Fruit fly (Drosophila melanogaster) whole organism, embryonic: Measurements from ENCODE around the gene CG6126.

ENCODE experiments used
- Awh ChIP-seq: fragments of 200-800 bp; sonication (Bioruptor generic); IDR thresholded peaks from 2 replicates; pipeline ENCODE4, ENCODE4 v1.3.6; 2022; ENCODE audit warnings: missing biosample characterization, missing genetic modification characterization
- CG12155 ChIP-seq: fragments of 200-800 bp; sonication (Bioruptor generic); optimal IDR thresholded peaks from 3 replicates; lab custom pipeline; 2016; ENCODE audit warnings: missing biosample characterization, missing genetic modification characterization
- CG12219 ChIP-seq: fragments of 200-800 bp; sonication (Bioruptor generic); optimal IDR thresholded peaks from 3 replicates; lab custom pipeline; 2018; ENCODE audit warnings: missing biosample characterization, mild to moderate bottlenecking, missing genetic modification characterization
- CG12299 ChIP-seq: fragments of 200-800 bp; sonication (Bioruptor generic); optimal IDR thresholded peaks from 2 replicates; lab custom pipeline; 2018; ENCODE audit warnings: missing biosample characterization, mild to moderate bottlenecking, missing genetic modification characterization
- CG13894 ChIP-seq: fragments of 200-800 bp; sonication (Bioruptor generic); optimal IDR thresholded peaks from 3 replicates; lab custom pipeline; 2018; ENCODE audit warnings: missing biosample characterization, mild to moderate bottlenecking, missing genetic modification characterization, moderate library complexity
- CG14050 ChIP-seq: fragments of 200-800 bp; sonication (Bioruptor generic); IDR thresholded peaks from 3 replicates; pipeline ENCODE4 v1.3.6; 2022; ENCODE audit warnings: missing biosample characterization, missing genetic modification characterization
- CG15479 ChIP-seq: fragments of 200-800 bp; sonication (Bioruptor generic); optimal IDR thresholded peaks from 3 replicates; lab custom pipeline; 2019; ENCODE audit warnings: missing biosample characterization, mild to moderate bottlenecking, missing genetic modification characterization, moderate library complexity
- CG15514 ChIP-seq: fragments of 200-800 bp; sonication (Bioruptor generic); optimal IDR thresholded peaks from 3 replicates; lab custom pipeline; 2017; ENCODE audit warnings: missing biosample characterization, missing genetic modification characterization, mild to moderate bottlenecking, moderate library complexity, missing genetic modification reagents
- CG16815 ChIP-seq: fragments of 200-800 bp; sonication (Bioruptor generic); optimal IDR thresholded peaks from 3 replicates; lab custom pipeline; 2017; ENCODE audit warnings: missing biosample characterization, mild to moderate bottlenecking, missing genetic modification characterization
- CG16863 ChIP-seq: fragments of 200-800 bp; sonication (Bioruptor generic); optimal IDR thresholded peaks from 3 replicates; lab custom pipeline; 2016; ENCODE audit warnings: missing biosample characterization, missing genetic modification characterization
- CG2678 ChIP-seq: fragments of 200-800 bp; sonication (Bioruptor generic); optimal IDR thresholded peaks from 3 replicates; lab custom pipeline; 2019; ENCODE audit warnings: missing biosample characterization, mild to moderate bottlenecking, missing genetic modification characterization, moderate library complexity
- CG31441 ChIP-seq: fragments of 200-800 bp; sonication (Bioruptor generic); IDR thresholded peaks from 2 replicates; pipeline ENCODE4 v1.3.6; 2022; ENCODE audit warnings: missing biosample characterization, missing genetic modification characterization
- CG32532 ChIP-seq: fragments of 200-800 bp; sonication (Bioruptor generic); IDR thresholded peaks from 2 replicates; pipeline ENCODE4 v1.3.6; 2022; ENCODE audit warnings: missing biosample characterization, missing genetic modification characterization
- CG6254 ChIP-seq: fragments of 200-800 bp; sonication (Bioruptor generic); optimal IDR thresholded peaks from 3 replicates; lab custom pipeline; 2017; ENCODE audit warnings: mild to moderate bottlenecking, missing biosample characterization, missing genetic modification reagents, missing genetic modification characterization
- CG6813 ChIP-seq: fragments of 200-800 bp; sonication (Bioruptor generic); optimal IDR thresholded peaks from 2 replicates; lab custom pipeline; 2017; ENCODE audit warnings: missing biosample characterization, missing genetic modification characterization, mild to moderate bottlenecking, moderate library complexity, missing genetic modification reagents
- CG7556 ChIP-seq: fragments of 200-800 bp; sonication (Bioruptor generic); optimal IDR thresholded peaks from 2 replicates; lab custom pipeline; 2017; ENCODE audit warnings: missing biosample characterization, mild to moderate bottlenecking, missing genetic modification characterization
- CG8478 ChIP-seq: fragments of >200 bp; optimal IDR thresholded peaks from 2 replicates; lab custom pipeline; 2018
- CG8765 ChIP-seq: fragments of 200-800 bp; sonication (Bioruptor generic); IDR thresholded peaks from 2 replicates; pipeline ENCODE4 v1.3.6; 2022; ENCODE audit warnings: missing biosample characterization, missing genetic modification characterization
- CG8924 ChIP-seq: fragments of 200-800 bp; optimal IDR thresholded peaks from 3 replicates; lab custom pipeline; 2019; ENCODE audit warnings: missing biosample characterization, mild to moderate bottlenecking, missing genetic modification characterization, moderate library complexity
- CG9437 ChIP-seq: fragments of 200-800 bp; sonication (Bioruptor generic); optimal IDR thresholded peaks from 2 replicates; lab custom pipeline; 2018; ENCODE audit warnings: missing biosample characterization, mild to moderate bottlenecking, missing genetic modification characterization
- CG9817 ChIP-seq: fragments of 200-800 bp; sonication (Bioruptor generic); optimal IDR thresholded peaks from 2 replicates; lab custom pipeline; 2018; ENCODE audit warnings: missing biosample characterization, mild to moderate bottlenecking, missing genetic modification characterization, moderate library complexity
- CrebB ChIP-seq: fragments of 200-800 bp; sonication (Bioruptor generic); optimal IDR thresholded peaks from 3 replicates; lab custom pipeline; 2018; ENCODE audit warnings: missing biosample characterization, mild to moderate bottlenecking, missing genetic modification characterization
- D ChIP-seq, 2 experiments: fragments of 200-800 bp in 1 of 2; fragments of >200 bp in 1 of 2; sonication (Bioruptor generic) in 1 of 2; optimal IDR thresholded peaks; 2 replicates in 1 of 2; 3 replicates in 1 of 2; lab custom pipeline; 2017; ENCODE audit warnings: mild to moderate bottlenecking in 1 of 2, missing biosample characterization in 1 of 2, missing genetic modification characterization in 1 of 2, missing genetic modification reagents in 1 of 2
- Dip3 ChIP-seq: fragments of 200-800 bp; sonication (Bioruptor generic); optimal IDR thresholded peaks from 3 replicates; lab custom pipeline; 2016; ENCODE audit warnings: missing biosample characterization, missing genetic modification characterization
- Drgx ChIP-seq: fragments of 200-800 bp; sonication (Bioruptor generic); IDR thresholded peaks from 2 replicates; pipeline ENCODE4 v1.3.6; 2022; ENCODE audit warnings: missing biosample characterization, missing genetic modification characterization
- HHEX ChIP-seq: fragments of 200-800 bp; sonication (Bioruptor generic); optimal IDR thresholded peaks from 3 replicates; lab custom pipeline; 2017; ENCODE audit warnings: missing biosample characterization, mild to moderate bottlenecking, missing genetic modification characterization, missing genetic modification reagents
- HmgD ChIP-seq: fragments of 200-800 bp; sonication (Bioruptor generic); optimal IDR thresholded peaks from 3 replicates; lab custom pipeline; 2016; ENCODE audit warnings: missing biosample characterization, missing genetic modification characterization
- Hsf ChIP-seq: fragments of 200-800 bp; sonication (Bioruptor generic); optimal IDR thresholded peaks from 3 replicates; lab custom pipeline; 2016; ENCODE audit warnings: missing biosample characterization, missing genetic modification characterization
- MESR4 ChIP-seq: fragments of 200-800 bp; sonication (Bioruptor generic); optimal IDR thresholded peaks from 2 replicates; lab custom pipeline; 2018; ENCODE audit warnings: missing biosample characterization, mild to moderate bottlenecking, missing genetic modification characterization, moderate library complexity
- Nf-YB ChIP-seq: fragments of 200-800 bp; sonication (Bioruptor generic); optimal IDR thresholded peaks from 3 replicates; lab custom pipeline; 2019; ENCODE audit warnings: missing biosample characterization, mild to moderate bottlenecking, missing genetic modification characterization, moderate library complexity
- NfI ChIP-seq: fragments of 200-800 bp; sonication (Bioruptor generic); optimal IDR thresholded peaks from 3 replicates; lab custom pipeline; 2018; ENCODE audit warnings: missing biosample characterization, mild to moderate bottlenecking, missing genetic modification characterization, moderate library complexity
- Sox100B ChIP-seq: fragments of 200-800 bp; sonication (Bioruptor generic); optimal IDR thresholded peaks from 3 replicates; lab custom pipeline; 2018; ENCODE audit warnings: missing biosample characterization, mild to moderate bottlenecking, missing genetic modification characterization
- amos ChIP-seq: fragments of 200-800 bp; sonication (Bioruptor generic); IDR thresholded peaks from 2 replicates; pipeline ENCODE4 v1.3.6; 2022; ENCODE audit warnings: missing biosample characterization, missing genetic modification characterization; ENCODE audit not compliant: partially characterized antibody
- ato ChIP-seq: fragments of 200-800 bp; sonication (Bioruptor generic); IDR thresholded peaks from 2 replicates; pipeline ENCODE4 v1.3.6; 2022; ENCODE audit warnings: missing biosample characterization, missing genetic modification characterization; ENCODE audit not compliant: partially characterized antibody
- cg ChIP-seq: fragments of 200-800 bp; sonication (Bioruptor generic); optimal IDR thresholded peaks from 3 replicates; lab custom pipeline; 2019; ENCODE audit warnings: missing biosample characterization, mild to moderate bottlenecking, missing genetic modification characterization, moderate library complexity
- chif ChIP-seq, 2 experiments: fragments of 200-800 bp; sonication (Bioruptor generic); optimal IDR thresholded peaks; 3 replicates each; lab custom pipeline; 2016; ENCODE audit warnings: missing biosample characterization in 2 of 2, missing genetic modification characterization in 2 of 2
- fd96Cb ChIP-seq: fragments of 200-800 bp; sonication (Bioruptor generic); optimal IDR thresholded peaks from 2 replicates; lab custom pipeline; 2018; ENCODE audit warnings: missing biosample characterization, mild to moderate bottlenecking, missing genetic modification characterization, moderate library complexity
- gce ChIP-seq: fragments of 200-800 bp; sonication (Bioruptor generic); IDR thresholded peaks from 3 replicates; pipeline ENCODE4 v1.3.6; 2022; ENCODE audit warnings: missing biosample characterization, missing genetic modification characterization
- hkb ChIP-seq, 2 experiments: fragments of 200-800 bp in 1 of 2; fragments of >200 bp in 1 of 2; sonication (Bioruptor generic) in 1 of 2; IDR thresholded peaks in 1 of 2; optimal IDR thresholded peaks in 1 of 2; 2 replicates each; pipeline versions ENCODE4 v1.3.6 to Lab custom; 2017 to 2022; ENCODE audit warnings: missing biosample characterization in 1 of 2, missing genetic modification characterization in 1 of 2
- inv ChIP-seq: fragments of 200-800 bp; sonication (Bioruptor generic); IDR thresholded peaks from 2 replicates; pipeline ENCODE4 v1.3.6; 2022; ENCODE audit warnings: missing biosample characterization, missing genetic modification characterization; ENCODE audit not compliant: partially characterized antibody
- jing ChIP-seq: fragments of 200-800 bp; sonication (Bioruptor generic); optimal IDR thresholded peaks from 2 replicates; lab custom pipeline; 2018; ENCODE audit warnings: missing biosample characterization, mild to moderate bottlenecking, missing genetic modification characterization
- kay ChIP-seq: fragments of 200-800 bp; sonication (Bioruptor generic); optimal IDR thresholded peaks from 2 replicates; lab custom pipeline; 2016; ENCODE audit warnings: missing biosample characterization, missing genetic modification characterization
- lov ChIP-seq, 2 experiments: fragments of 200-800 bp in 1 of 2; fragments of >200 bp in 1 of 2; sonication (Bioruptor generic) in 1 of 2; IDR thresholded peaks in 1 of 2; optimal IDR thresholded peaks in 1 of 2; 2 replicates in 1 of 2; 3 replicates in 1 of 2; pipeline versions ENCODE4 v1.3.6 to Lab custom; 2017 to 2022; ENCODE audit warnings: missing biosample characterization in 1 of 2, missing genetic modification characterization in 1 of 2
- mam ChIP-seq: fragments of 200-800 bp; sonication (Bioruptor generic); optimal IDR thresholded peaks from 3 replicates; lab custom pipeline; 2016; ENCODE audit warnings: missing biosample characterization, missing genetic modification characterization
- pum ChIP-seq: fragments of 200-800 bp; sonication (Bioruptor generic); optimal IDR thresholded peaks from 2 replicates; lab custom pipeline; 2016; ENCODE audit warnings: missing biosample characterization, missing genetic modification characterization
- scrt ChIP-seq: fragments of 200-800 bp; sonication (Bioruptor generic); optimal IDR thresholded peaks from 2 replicates; lab custom pipeline; 2018; ENCODE audit warnings: missing biosample characterization, mild to moderate bottlenecking, missing genetic modification characterization, moderate library complexity
- sim ChIP-seq: fragments of 200-800 bp; sonication (Bioruptor generic); IDR thresholded peaks from 2 replicates; pipeline ENCODE4 v1.3.6; 2022; ENCODE audit warnings: missing biosample characterization, missing genetic modification characterization
- sob ChIP-seq: fragments of 200-800 bp; sonication (Bioruptor generic); IDR thresholded peaks from 2 replicates; pipeline ENCODE4 v1.3.6; 2022; ENCODE audit warnings: missing biosample characterization, missing genetic modification characterization
- sr ChIP-seq: fragments of 200-800 bp; sonication (Bioruptor generic); IDR thresholded peaks from 3 replicates; pipeline ENCODE4 v1.3.6; 2022; ENCODE audit warnings: missing biosample characterization, missing genetic modification characterization
- vnd ChIP-seq: fragments of 200-800 bp; sonication (Bioruptor generic); IDR thresholded peaks from 3 replicates; pipeline ENCODE4 v1.3.6; 2022; ENCODE audit warnings: missing biosample characterization, missing genetic modification characterization; ENCODE audit not compliant: partially characterized antibody

Gene CG6126

dm6 chr3R:16241822-16242221, 38.9 kb upstream of the CG6126 start (continued):
- TF ChIP-seq HmgD (no peak), Hsf (GFP tag; lab: Kevin White, UChicago) (no peak), CG31441 (GFP tag; lab: Robert Waterston, UW) (no peak), jing (no peak), ato (no peak), sim (no peak), Nf-YB (GFP tag; lab: Kevin White, UChicago) (no peak), CG6813 (no peak), inv (no peak), CG32532 (GFP tag; lab: Robert Waterston, UW) (no peak), CG8765 (GFP tag; lab: Robert Waterston, UW) (no peak), gce (GFP tag; lab: Robert Waterston, UW) (no peak), CG2678 (tag; lab: Kevin White, UChicago) (peak; percentile 56), CG9437 (GFP tag; lab: Kevin White, UChicago) (peak; percentile 68), CG14050 (no peak), CG16815 (GFP tag; lab: Kevin White, UChicago) (no peak), kay (GFP tag; lab: Kevin White, UChicago) (no peak), sr (GFP tag; lab: Robert Waterston, UW) (no peak), CG12219 (no peak), Sox100B (peak; percentile 69), amos (GFP tag; lab: Robert Waterston, UW) (no peak), sob (no peak), hkb (optimal IDR thresholded peaks at IDR 0.05; lab: Kevin White, UChicago) (no peak), hkb (GFP tag; IDR thresholded peaks at IDR 0.05; lab: Robert Waterston, UW) (no peak), MESR4 (no peak), CG7556 (GFP tag; lab: Kevin White, UChicago) (peak; percentile 71), D (optimal IDR thresholded peaks at IDR 0.05; lab: Kevin White, UChicago) (no peak), D (GFP tag; optimal IDR thresholded peaks at IDR 0.05; lab: Kevin White, UChicago) (no peak), lov (optimal IDR thresholded peaks at IDR 0.05; lab: Kevin White, UChicago) (no peak), lov (GFP tag; IDR thresholded peaks at IDR 0.05; lab: Robert Waterston, UW) (no peak), Drgx (GFP tag; lab: Robert Waterston, UW) (no peak), scrt (no peak)

- peak; percentile 57 for TF ChIP-seq CG15479 (GFP tag; lab: Kevin White, UChicago)
- no peak for TF ChIP-seq chif (GFP tag; optimal IDR thresholded peaks at IDR 0.05; lab: Kevin White, UChicago)
- peak; percentile 32 for TF ChIP-seq pum
- TF ChIP-seq NfI (GFP tag; lab: Kevin White, UChicago) = peak; percentile 49
- peak; percentile 70 for TF ChIP-seq Dip3 (GFP tag; lab: Kevin White, UChicago)
- TF ChIP-seq HHEX (GFP tag; lab: Kevin White, UChicago) = peak; percentile 19
- no peak for TF ChIP-seq CG6254 (GFP tag; lab: Kevin White, UChicago)
- TF ChIP-seq cg (GFP tag; lab: Kevin White, UChicago) = peak; percentile 99
- TF ChIP-seq CG8478 (lab: Kevin White, UChicago) = peak; percentile 73
- TF ChIP-seq CrebB = peak; percentile 74
- peak; percentile 52 for TF ChIP-seq CG12155
- TF ChIP-seq sim = no peak
- peak; percentile 95 for TF ChIP-seq CG13894
- TF ChIP-seq CG15514 (GFP tag; lab: Kevin White, UChicago) = peak; percentile 42
- no peak for TF ChIP-seq Awh (GFP tag; lab: Robert Waterston, UW)
- TF ChIP-seq fd96Cb (tag; lab: Kevin White, UChicago) = peak; percentile 9
- peak; percentile 66 for TF ChIP-seq CG9817 (tag; lab: Kevin White, UChicago)
- TF ChIP-seq CG16863 (GFP tag; lab: Kevin White, UChicago) = no peak
- peak; percentile 44 for TF ChIP-seq CG12299 (tag; lab: Kevin White, UChicago)
- TF ChIP-seq vnd (GFP tag; lab: Robert Waterston, UW) = no peak
- TF ChIP-seq mam (GFP tag; lab: Kevin White, UChicago) = peak; percentile 48
- TF ChIP-seq CG8924 = peak; percentile 65
Observed at dm6 chr3R:16241102-16241779, 38.4 kb upstream of the CG6126 start.
